Fruit fly (Drosophila melanogaster): ENCODE results near the gene sky.

- no peak for TF ChIP-seq CG8478 (optimal IDR thresholded peaks at IDR 0.05)
- TF ChIP-seq CTCF (optimal IDR thresholded peaks at IDR 0.05), result peak; percentile 85 to 90
These were observed 3.7 kb upstream of the sky start, which contains the start of gene Mtp for dm6 chr2L:20922196-20923087.

Data from S2 (cell line).